Fruit fly (Drosophila melanogaster) whole organism, embryonic: Measurements from ENCODE around the gene Pisd.

Experiments
- Atf6 ChIP-seq: fragments of 200-800 bp; sonication (Bioruptor generic); IDR thresholded peaks from 2 replicates; pipeline ENCODE4 v1.3.6; 2022; ENCODE audit warnings: missing biosample characterization, missing genetic modification characterization
- B-H1 ChIP-seq: fragments of 200-800 bp; sonication (Bioruptor generic); IDR thresholded peaks from 3 replicates; pipeline ENCODE4 v1.3.6; 2022; ENCODE audit warnings: missing biosample characterization, missing genetic modification characterization
- Bdp1 ChIP-seq: fragments of 200-800 bp; sonication (Bioruptor generic); optimal IDR thresholded peaks from 3 replicates; lab custom pipeline; 2016; ENCODE audit warnings: missing biosample characterization, missing genetic modification characterization
- C15 ChIP-seq: fragments of 200-800 bp; sonication (Bioruptor generic); IDR thresholded peaks from 3 replicates; pipeline ENCODE4 v1.3.6; 2022; ENCODE audit warnings: missing biosample characterization, missing genetic modification characterization
- CG10267 ChIP-seq: fragments of 200-800 bp; sonication (Bioruptor generic); optimal IDR thresholded peaks from 2 replicates; lab custom pipeline; 2018; ENCODE audit warnings: missing biosample characterization, mild to moderate bottlenecking, missing genetic modification characterization, moderate library complexity
- CG10321 ChIP-seq: fragments of 200-800 bp; sonication (Bioruptor generic); IDR thresholded peaks from 2 replicates; pipeline ENCODE4 v1.3.6; 2022; ENCODE audit warnings: missing biosample characterization, missing genetic modification characterization
- CG10565 ChIP-seq: fragments of 200-800 bp; sonication (Bioruptor generic); optimal IDR thresholded peaks from 3 replicates; lab custom pipeline; 2016; ENCODE audit warnings: missing biosample characterization, mild to moderate bottlenecking, missing genetic modification characterization
- CG11456 ChIP-seq: fragments of 200-800 bp; sonication (Bioruptor generic); IDR thresholded peaks from 3 replicates; pipeline ENCODE4 v1.3.6; 2022; ENCODE audit warnings: missing biosample characterization, missing genetic modification characterization
- CG11695 ChIP-seq: fragments of 200-800 bp; sonication (Bioruptor generic); IDR thresholded peaks from 3 replicates; pipeline ENCODE4 v1.3.6; 2022; ENCODE audit warnings: missing biosample characterization, missing genetic modification characterization
- CG12236 ChIP-seq: fragments of 200-800 bp; sonication (Bioruptor generic); optimal IDR thresholded peaks from 2 replicates; lab custom pipeline; 2016; ENCODE audit warnings: missing biosample characterization, missing genetic modification characterization
- CG13424 ChIP-seq: fragments of 200-800 bp; sonication (Bioruptor generic); optimal IDR thresholded peaks from 2 replicates; lab custom pipeline; 2019; ENCODE audit warnings: missing biosample characterization, mild to moderate bottlenecking, missing genetic modification characterization, moderate library complexity
- CG15073 ChIP-seq: fragments of 200-800 bp; sonication (Bioruptor generic); optimal IDR thresholded peaks from 2 replicates; lab custom pipeline; 2016; ENCODE audit warnings: missing biosample characterization, missing genetic modification characterization
- CG17359 ChIP-seq: fragments of 200-800 bp; sonication (Bioruptor generic); optimal IDR thresholded peaks from 3 replicates; lab custom pipeline; 2018; ENCODE audit warnings: missing biosample characterization, mild to moderate bottlenecking, missing genetic modification characterization, moderate library complexity
- CG18599 ChIP-seq: fragments of 200-800 bp; sonication (Bioruptor generic); optimal IDR thresholded peaks from 3 replicates; lab custom pipeline; 2017; ENCODE audit warnings: missing biosample characterization, missing genetic modification characterization, mild to moderate bottlenecking, moderate library complexity, missing genetic modification reagents
- CG2120 ChIP-seq: fragments of 200-800 bp; sonication (Bioruptor generic); optimal IDR thresholded peaks from 3 replicates; lab custom pipeline; 2016; ENCODE audit warnings: missing biosample characterization, missing genetic modification characterization
- CG2202 ChIP-seq: fragments of 200-800 bp; sonication (Bioruptor generic); optimal IDR thresholded peaks from 2 replicates; lab custom pipeline; 2018; ENCODE audit warnings: missing biosample characterization, mild to moderate bottlenecking, missing genetic modification characterization
- CG30403 ChIP-seq: fragments of 200-800 bp; sonication (Bioruptor generic); optimal IDR thresholded peaks from 3 replicates; lab custom pipeline; 2016; ENCODE audit warnings: missing biosample characterization, missing genetic modification characterization
- CG31388 ChIP-seq: fragments of 200-800 bp; sonication (Bioruptor generic); optimal IDR thresholded peaks from 2 replicates; lab custom pipeline; 2016; ENCODE audit warnings: missing biosample characterization, missing genetic modification characterization
- CG3281 ChIP-seq: fragments of 200-800 bp; sonication (Bioruptor generic); optimal IDR thresholded peaks from 3 replicates; lab custom pipeline; 2017; ENCODE audit warnings: missing biosample characterization, mild to moderate bottlenecking, missing genetic modification characterization
- CG42726 ChIP-seq: fragments of 200-800 bp; sonication (Bioruptor generic); IDR thresholded peaks from 2 replicates; pipeline ENCODE4 v1.3.6; 2022; ENCODE audit warnings: missing biosample characterization, missing genetic modification characterization; ENCODE audit not compliant: partially characterized antibody
- CG4282 ChIP-seq: fragments of 200-800 bp; sonication (Bioruptor generic); optimal IDR thresholded peaks from 2 replicates; lab custom pipeline; 2016; ENCODE audit warnings: missing biosample characterization, missing genetic modification characterization
- CG4730 ChIP-seq: fragments of 200-800 bp; sonication (Bioruptor generic); IDR thresholded peaks from 2 replicates; pipeline ENCODE4 v1.3.6; 2022; ENCODE audit warnings: missing biosample characterization, missing genetic modification characterization
- CG4820 ChIP-seq: fragments of 200-800 bp; sonication (Bioruptor generic); optimal IDR thresholded peaks from 3 replicates; lab custom pipeline; 2016; ENCODE audit warnings: missing biosample characterization, missing genetic modification characterization
- CG6689 ChIP-seq: fragments of 200-800 bp; sonication (Bioruptor generic); IDR thresholded peaks from 2 replicates; pipeline ENCODE4 v1.3.6; 2022; ENCODE audit warnings: missing biosample characterization, missing genetic modification characterization
- CG7556 ChIP-seq: fragments of 200-800 bp; sonication (Bioruptor generic); optimal IDR thresholded peaks from 2 replicates; lab custom pipeline; 2017; ENCODE audit warnings: missing biosample characterization, mild to moderate bottlenecking, missing genetic modification characterization
- CG7928 ChIP-seq: fragments of 200-800 bp; sonication (Bioruptor generic); optimal IDR thresholded peaks from 2 replicates; lab custom pipeline; 2017; ENCODE audit warnings: missing biosample characterization, mild to moderate bottlenecking, missing genetic modification characterization
- CG9817 ChIP-seq: fragments of 200-800 bp; sonication (Bioruptor generic); optimal IDR thresholded peaks from 2 replicates; lab custom pipeline; 2018; ENCODE audit warnings: missing biosample characterization, mild to moderate bottlenecking, missing genetic modification characterization, moderate library complexity
- Deaf1 ChIP-seq: fragments of 200-800 bp; optimal IDR thresholded peaks from 3 replicates; lab custom pipeline; 2019; ENCODE audit warnings: missing biosample characterization, mild to moderate bottlenecking, missing genetic modification characterization, moderate library complexity
- Dip2 ChIP-seq: fragments of 200-800 bp; sonication (Bioruptor generic); IDR thresholded peaks from 2 replicates; pipeline ENCODE4 v1.3.6; 2022; ENCODE audit warnings: missing biosample characterization, missing genetic modification characterization
- GATAe ChIP-seq: fragments of 200-800 bp; sonication (Bioruptor generic); conservative IDR thresholded peaks from 2 replicates; pipeline ENCODE4 v1.3.6; 2022; ENCODE audit warnings: missing biosample characterization, missing genetic modification characterization
- Hmr ChIP-seq: fragments of 200-800 bp; sonication (Bioruptor generic); optimal IDR thresholded peaks from 3 replicates; lab custom pipeline; 2017; ENCODE audit warnings: mild to moderate bottlenecking, missing biosample characterization, missing genetic modification reagents, missing genetic modification characterization
- abd-A ChIP-seq: fragments of 200-800 bp; sonication (Bioruptor generic); optimal IDR thresholded peaks from 3 replicates; lab custom pipeline; 2019; ENCODE audit warnings: missing biosample characterization, mild to moderate bottlenecking, missing genetic modification characterization, moderate library complexity
- al ChIP-seq: fragments of 200-800 bp; sonication (Bioruptor generic); IDR thresholded peaks from 2 replicates; pipeline ENCODE4 v1.3.6; 2022; ENCODE audit warnings: missing biosample characterization, missing genetic modification characterization
- ato ChIP-seq: fragments of 200-800 bp; sonication (Bioruptor generic); IDR thresholded peaks from 2 replicates; pipeline ENCODE4 v1.3.6; 2022; ENCODE audit warnings: missing biosample characterization, missing genetic modification characterization; ENCODE audit not compliant: partially characterized antibody
- crol ChIP-seq: fragments of 200-800 bp; sonication (Bioruptor generic); IDR thresholded peaks from 2 replicates; pipeline ENCODE4 v1.3.6; 2022; ENCODE audit warnings: missing biosample characterization, missing genetic modification characterization
- dati ChIP-seq: fragments of 200-800 bp; sonication (Bioruptor generic); IDR thresholded peaks from 2 replicates; pipeline ENCODE4 v1.3.6; 2022; ENCODE audit warnings: missing biosample characterization, missing genetic modification characterization
- en ChIP-seq: fragments of 200-800 bp; sonication (Bioruptor generic); optimal IDR thresholded peaks from 2 replicates; lab custom pipeline; 2016; ENCODE audit warnings: missing biosample characterization, missing genetic modification characterization
- fd102C ChIP-seq: fragments of 200-800 bp; sonication (Bioruptor generic); optimal IDR thresholded peaks from 2 replicates; lab custom pipeline; 2018; ENCODE audit warnings: missing biosample characterization, mild to moderate bottlenecking, missing genetic modification characterization, moderate library complexity
- fd3F ChIP-seq: fragments of 200-800 bp; sonication (Bioruptor generic); optimal IDR thresholded peaks from 2 replicates; lab custom pipeline; 2018; ENCODE audit warnings: missing biosample characterization, mild to moderate bottlenecking, missing genetic modification characterization, moderate library complexity
- knrl ChIP-seq: fragments of 200-800 bp; sonication (Bioruptor generic); IDR thresholded peaks from 3 replicates; pipeline ENCODE4 v1.3.6; 2022; ENCODE audit warnings: missing biosample characterization, missing genetic modification characterization; ENCODE audit not compliant: partially characterized antibody
- lilli ChIP-seq: fragments of 200-800 bp; sonication (Bioruptor generic); optimal IDR thresholded peaks from 3 replicates; lab custom pipeline; 2016; ENCODE audit warnings: missing biosample characterization, missing genetic modification characterization
- pb ChIP-seq: fragments of 200-800 bp; sonication (Bioruptor generic); optimal IDR thresholded peaks from 3 replicates; lab custom pipeline; 2016; ENCODE audit warnings: missing biosample characterization, missing genetic modification characterization
- sc ChIP-seq, 3 experiments: fragments of >200 bp in 2 of 3; fragments of 200-800 bp in 1 of 3; sonication (Bioruptor generic) in 1 of 3; optimal IDR thresholded peaks; 2 replicates in 2 of 3; 3 replicates in 1 of 3; lab custom pipeline; 2017; ENCODE audit warnings: mild to moderate bottlenecking in 1 of 3, missing biosample characterization in 1 of 3, missing genetic modification characterization in 1 of 3, missing genetic modification reagents in 1 of 3
- schlank ChIP-seq: fragments of 200-800 bp; sonication (Bioruptor generic); optimal IDR thresholded peaks from 2 replicates; lab custom pipeline; 2018; ENCODE audit warnings: missing biosample characterization, mild to moderate bottlenecking, missing genetic modification characterization
- scrt ChIP-seq: fragments of 200-800 bp; sonication (Bioruptor generic); optimal IDR thresholded peaks from 2 replicates; lab custom pipeline; 2018; ENCODE audit warnings: missing biosample characterization, mild to moderate bottlenecking, missing genetic modification characterization, moderate library complexity
- sens ChIP-seq: fragments of 200-800 bp; sonication (Bioruptor generic); peaks from one replicate; lab custom pipeline; 2016; ENCODE audit warnings: missing biosample characterization, missing genetic modification characterization
- seq ChIP-seq: fragments of 200-800 bp; sonication (Bioruptor generic); IDR thresholded peaks from 2 replicates; pipeline ENCODE4 v1.3.6; 2022; ENCODE audit warnings: missing biosample characterization, missing genetic modification characterization
- shn ChIP-seq: fragments of 200-800 bp; sonication (Bioruptor generic); optimal IDR thresholded peaks from 3 replicates; lab custom pipeline; 2016; ENCODE audit warnings: missing biosample characterization, missing genetic modification characterization
- sr ChIP-seq: fragments of 200-800 bp; sonication (Bioruptor generic); IDR thresholded peaks from 3 replicates; pipeline ENCODE4 v1.3.6; 2022; ENCODE audit warnings: missing biosample characterization, missing genetic modification characterization
- stc ChIP-seq: fragments of 200-800 bp; sonication (Bioruptor generic); IDR thresholded peaks from 2 replicates; pipeline ENCODE4 v1.3.6; 2022; ENCODE audit warnings: missing biosample characterization, missing genetic modification characterization
- ttk ChIP-seq: fragments of 200-800 bp; sonication (Bioruptor generic); IDR thresholded peaks from 2 replicates; pipeline ENCODE4 v2.1.2; 2022; ENCODE audit warnings: missing biosample characterization, missing genetic modification characterization
- usp ChIP-seq: fragments of >200 bp; optimal IDR thresholded peaks from 2 replicates; lab custom pipeline; 2017; ENCODE audit warnings: missing biosample characterization, missing genetic modification characterization

The Pisd gene

DNA sequence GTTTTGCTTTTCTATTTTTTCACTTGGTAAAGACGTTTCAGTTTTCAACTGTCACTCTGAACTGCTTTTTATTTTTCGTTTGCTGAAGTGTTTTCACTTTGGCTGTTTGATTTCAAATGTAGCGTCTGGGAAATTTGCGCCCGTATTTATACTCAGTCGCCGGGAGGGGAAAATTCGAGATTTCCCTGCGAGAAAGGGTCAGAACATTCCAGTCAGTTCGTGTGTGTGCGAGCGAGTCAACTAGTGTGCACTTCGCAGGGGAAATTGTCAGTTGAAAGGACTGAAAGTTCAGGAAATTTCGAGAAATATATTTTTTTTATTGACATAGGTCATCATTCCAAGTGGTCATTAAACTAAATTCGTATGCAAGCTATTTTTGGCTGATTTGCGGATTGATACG is 6.6 kb downstream of the Pisd start, which contains the start of gene Hsp68 (continued):
- TF ChIP-seq CG11456 (GFP tag; lab: Robert Waterston, UW) (no peak), dati (GFP tag; lab: Robert Waterston, UW) (no peak), al (no peak), Deaf1 (tag; lab: Kevin White, UChicago) (no peak), CG11695 (GFP tag; lab: Robert Waterston, UW) (0 out of 3 replicates have a peak, but pooled peaks have one; percentile 11), CG17359 (tag; lab: Kevin White, UChicago) (peak; percentile 7), C15 (GFP tag; lab: Robert Waterston, UW) (no peak), CG15073 (GFP tag; lab: Kevin White, UChicago) (no peak), CG30403 (no peak), Dip2 (no peak), CG4282 (no peak), lilli (GFP tag; lab: Kevin White, UChicago) (no peak), schlank (no peak), CG12236 (GFP tag; lab: Kevin White, UChicago) (no peak), CG31388 (GFP tag; lab: Kevin White, UChicago) (no peak), GATAe (GFP tag; lab: Robert Waterston, UW) (no peak), Hmr (no peak), CG18599 (GFP tag; lab: Kevin White, UChicago) (no peak), ttk (GFP tag; lab: Robert Waterston, UW) (no peak), sens (GFP tag; lab: Kevin White, UChicago) (peak; percentile 79), Atf6 (GFP tag; lab: Robert Waterston, UW) (no peak), B-H1 (GFP tag; lab: Robert Waterston, UW) (no peak), CG10321 (GFP tag; lab: Robert Waterston, UW) (peak; percentile 97), shn (GFP tag; lab: Kevin White, UChicago) (no peak), abd-A (tag; lab: Kevin White, UChicago) (peak; percentile 88), usp (GFP tag; lab: Kevin White, UChicago) (no peak), crol (GFP tag; lab: Robert Waterston, UW) (no peak), CG9817 (tag; lab: Kevin White, UChicago) (no peak), CG7928 (GFP tag; lab: Kevin White, UChicago) (no peak), fd102C (GFP tag; lab: Kevin White, UChicago) (no peak), sr (GFP tag; lab: Robert Waterston, UW) (no peak), CG10267 (tag; lab: Kevin White, UChicago) (no peak), CG6689 (GFP tag; lab: Robert Waterston, UW) (no peak), stc (no peak), CG2120 (GFP tag; lab: Kevin White, UChicago) (no peak), Bdp1 (GFP tag; lab: Kevin White, UChicago) (no peak), en (GFP tag; lab: Kevin White, UChicago) (no peak), pb (GFP tag; lab: Kevin White, UChicago) (no peak), knrl (GFP tag; lab: Robert Waterston, UW) (no peak; the same call in 2 of the 3 replicates), sc (optimal IDR thresholded peaks at IDR 0.05; lab: Kevin White, UChicago) (no peak), sc (GFP tag; optimal IDR thresholded peaks at IDR 0.05; lab: Kevin White, UChicago) (no peak), ato (GFP tag; lab: Robert Waterston, UW) (no peak), CG2202 (tag; lab: Kevin White, UChicago) (no peak), CG4820 (GFP tag; lab: Kevin White, UChicago) (no peak), CG4730 (GFP tag; lab: Robert Waterston, UW) (no peak), CG42726 (GFP tag; lab: Robert Waterston, UW) (no peak), seq (GFP tag; lab: Robert Waterston, UW) (peak; percentile 10; the same call in 1 of the 2 replicates), CG7556 (GFP tag; lab: Kevin White, UChicago) (no peak), CG10565 (no peak), scrt (no peak), CG3281 (peak; percentile 4), fd3F (no peak), CG13424 (tag; lab: Kevin White, UChicago) (no peak)
